Worm (Caenorhabditis elegans): ENCODE results near the gene tph-1.

DNA sequence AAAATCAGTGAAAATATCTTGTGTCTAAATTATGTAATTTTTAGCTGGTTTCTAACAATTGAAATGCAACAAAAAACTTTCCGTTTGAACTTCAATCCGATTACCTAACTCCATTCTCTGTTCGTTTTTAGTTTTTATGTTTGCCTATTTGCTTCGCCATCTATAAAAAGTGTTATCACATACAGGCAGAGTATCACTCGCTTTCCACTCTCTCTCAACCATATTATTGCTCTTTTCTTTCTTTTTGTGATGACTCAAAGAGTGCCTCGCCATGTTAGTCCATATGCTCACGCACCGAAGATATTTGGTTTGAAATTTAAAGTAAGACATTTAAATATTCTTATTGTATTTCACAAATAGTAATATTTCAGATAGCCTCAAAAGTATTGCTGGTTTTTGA lies 14.2 kb upstream of the tph-1 start, which contains the start of gene ZK1290.13:
- TF ChIP-seq let-607 (tag; optimal IDR thresholded peaks at IDR 0.05) (no peak), lir-1 (GFP tag; conservative IDR thresholded peaks at IDR 0.05) (no peak), sea-2 (GFP tag; IDR thresholded peaks at IDR 0.05) (no peak), unc-62 (GFP tag; optimal IDR thresholded peaks at IDR 0.05) (no peak), tbp1 (GFP tag; optimal IDR thresholded peaks at IDR 0.05) (no peak), rpc-1 (optimal IDR thresholded peaks at IDR 0.05) (no peak), rpc-1 (tag; optimal IDR thresholded peaks at IDR 0.05) (no peak), mes-4 (tag; optimal IDR thresholded peaks at IDR 0.05) (no peak), attf-6 (GFP tag; IDR thresholded peaks at IDR 0.05) (no peak), F57C9.4 (tag; optimal IDR thresholded peaks at IDR 0.05) (no peak), pbrm-1 (GFP tag; IDR thresholded peaks at IDR 0.05) (no peak)

Measured in whole organism, young adult.